Worm (Caenorhabditis elegans): ENCODE measurements around the gene srsy-1.

DNA sequence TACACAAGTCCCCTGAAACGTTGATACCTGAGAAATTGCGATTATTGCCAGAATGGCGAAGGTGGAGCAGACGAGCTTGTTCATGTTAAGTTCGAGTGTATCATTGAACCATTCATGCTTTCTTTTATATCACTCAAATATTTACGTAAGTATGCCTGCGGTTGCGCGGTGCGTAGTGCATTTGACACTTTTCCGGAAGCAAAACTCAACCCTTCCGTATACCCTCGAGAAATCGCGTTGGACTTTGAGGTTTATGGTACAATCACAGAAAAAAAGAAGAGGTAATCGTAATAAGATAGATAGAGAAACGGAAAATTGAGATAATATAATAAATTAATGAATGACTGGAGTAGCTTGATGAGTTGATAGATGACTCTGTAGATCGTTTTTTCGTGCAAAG, 46.3 kb upstream of the srsy-1 start, which contains the start of gene idpb-2:
- TF ChIP-seq ces-1 (GFP tag; optimal IDR thresholded peaks at IDR 0.05) (no peak), mes-2 (tag; optimal IDR thresholded peaks at IDR 0.05; ENCODE audit: poor library complexity, severe bottlenecking) (no peak), nhr-76 (tag; optimal IDR thresholded peaks at IDR 0.05) (no peak), ctbp-1 (GFP tag; IDR thresholded peaks at IDR 0.05) (no peak), unc-62 (GFP tag; optimal IDR thresholded peaks at IDR 0.05 in 1 of 2) (no peak), unc-62 (tag; optimal IDR thresholded peaks at IDR 0.05) (no peak), ama-1 (optimal IDR thresholded peaks at IDR 0.05) (no peak), skn-1 (tag; optimal IDR thresholded peaks at IDR 0.05) (no peak), lin-39 (tag; optimal IDR thresholded peaks at IDR 0.05) (no peak)
